Fruit fly (Drosophila melanogaster) whole organism, pupa: ENCODE data around the gene CG8507.

Source experiments
- CG10348 ChIP-seq: fragments of 200-800 bp; sonication (Bioruptor generic); IDR thresholded peaks from 2 replicates; pipeline ENCODE4 v1.3.6; 2022; ENCODE audit warnings: missing biosample characterization, missing genetic modification characterization
- CG12605 ChIP-seq: fragments of 200-800 bp; sonication (Bioruptor generic); IDR thresholded peaks from 2 replicates; pipeline ENCODE4 v1.3.6; 2022; ENCODE audit warnings: missing biosample characterization, missing genetic modification characterization
- CG13204 ChIP-seq: fragments of 200-800 bp; sonication (Bioruptor generic); optimal IDR thresholded peaks from 2 replicates; lab custom pipeline; 2018; ENCODE audit warnings: missing biosample characterization, mild to moderate bottlenecking, missing genetic modification characterization, moderate library complexity
- CG14655 ChIP-seq: fragments of 200-800 bp; sonication (Bioruptor generic); optimal IDR thresholded peaks from 3 replicates; lab custom pipeline; 2017; ENCODE audit warnings: mild to moderate bottlenecking, missing biosample characterization, missing genetic modification reagents, missing genetic modification characterization
- CG15710 ChIP-seq: fragments of 200-800 bp; sonication (Bioruptor generic); optimal IDR thresholded peaks from 2 replicates; lab custom pipeline; 2018; ENCODE audit warnings: missing biosample characterization, mild to moderate bottlenecking, missing genetic modification characterization, moderate library complexity
- CG17806 ChIP-seq: fragments of 200-800 bp; sonication (Bioruptor generic); optimal IDR thresholded peaks from 2 replicates; lab custom pipeline; 2018; ENCODE audit warnings: missing biosample characterization, mild to moderate bottlenecking, missing genetic modification characterization, moderate library complexity
- CG32121 ChIP-seq: fragments of 200-800 bp; sonication (Bioruptor generic); IDR thresholded peaks from 2 replicates; pipeline ENCODE4 v1.3.6; 2022; ENCODE audit warnings: missing biosample characterization, missing genetic modification characterization
- CG34367 ChIP-seq: fragments of 200-800 bp; sonication (Bioruptor generic); optimal IDR thresholded peaks from 2 replicates; lab custom pipeline; 2018; ENCODE audit warnings: missing biosample characterization, mild to moderate bottlenecking, missing genetic modification characterization
- CG4496 ChIP-seq: fragments of 200-800 bp; sonication (Bioruptor generic); IDR thresholded peaks from 3 replicates; pipeline ENCODE4 v1.3.6; 2022; ENCODE audit warnings: missing biosample characterization, missing genetic modification characterization
- CG8159 ChIP-seq: fragments of 200-800 bp; sonication (Bioruptor generic); optimal IDR thresholded peaks from 3 replicates; lab custom pipeline; 2018; ENCODE audit warnings: missing biosample characterization, mild to moderate bottlenecking, missing genetic modification characterization, moderate library complexity
- CG8301 ChIP-seq: fragments of 200-800 bp; sonication (Bioruptor generic); optimal IDR thresholded peaks from 2 replicates; lab custom pipeline; 2018; ENCODE audit warnings: missing biosample characterization, mild to moderate bottlenecking, missing genetic modification characterization
- CG9948 ChIP-seq: fragments of 200-800 bp; sonication (Bioruptor generic); optimal IDR thresholded peaks from 2 replicates; lab custom pipeline; 2018; ENCODE audit warnings: missing biosample characterization, mild to moderate bottlenecking, missing genetic modification characterization, moderate library complexity
- D1 ChIP-seq: fragments of 200-800 bp; sonication (Bioruptor generic); optimal IDR thresholded peaks from 2 replicates; lab custom pipeline; 2018; ENCODE audit warnings: missing biosample characterization, mild to moderate bottlenecking, missing genetic modification characterization, moderate library complexity
- EcR ChIP-seq: fragments of 200-800 bp; sonication (Bioruptor generic); optimal IDR thresholded peaks from 3 replicates; lab custom pipeline; 2019; ENCODE audit warnings: missing biosample characterization, missing genetic modification characterization, mild to moderate bottlenecking, moderate library complexity, missing genetic modification reagents
- Ets98B ChIP-seq: fragments of 200-800 bp; sonication (Bioruptor generic); IDR thresholded peaks from 2 replicates; pipeline ENCODE4 v1.3.6; 2022; ENCODE audit warnings: missing biosample characterization, missing genetic modification characterization
- Pif1A ChIP-seq: fragments of 200-800 bp; sonication (Bioruptor generic); optimal IDR thresholded peaks from 3 replicates; lab custom pipeline; 2016; ENCODE audit warnings: missing biosample characterization, missing genetic modification characterization
- Pif1B ChIP-seq: fragments of 200-800 bp; sonication (Bioruptor generic); optimal IDR thresholded peaks from 3 replicates; lab custom pipeline; 2016; ENCODE audit warnings: missing biosample characterization, missing genetic modification characterization
- Snoo ChIP-seq: fragments of 200-800 bp; sonication (Bioruptor generic); optimal IDR thresholded peaks from 3 replicates; lab custom pipeline; 2017; ENCODE audit warnings: missing biosample characterization, mild to moderate bottlenecking, missing genetic modification characterization, inconsistent platforms
- fd96Ca ChIP-seq: fragments of 200-800 bp; sonication (Bioruptor generic); IDR thresholded peaks from 3 replicates; pipeline ENCODE4 v1.3.6; 2022; ENCODE audit warnings: missing biosample characterization, missing genetic modification characterization
- gl ChIP-seq: fragments of 200-800 bp; sonication (Bioruptor generic); optimal IDR thresholded peaks from 2 replicates; lab custom pipeline; 2018; ENCODE audit warnings: missing biosample characterization, mild to moderate bottlenecking, missing genetic modification characterization
- rn ChIP-seq: fragments of 200-800 bp; sonication (Bioruptor generic); IDR thresholded peaks from 2 replicates; pipeline ENCODE4 v1.3.6; 2022; ENCODE audit warnings: missing biosample characterization, missing genetic modification characterization

The CG8507 gene

DNA sequence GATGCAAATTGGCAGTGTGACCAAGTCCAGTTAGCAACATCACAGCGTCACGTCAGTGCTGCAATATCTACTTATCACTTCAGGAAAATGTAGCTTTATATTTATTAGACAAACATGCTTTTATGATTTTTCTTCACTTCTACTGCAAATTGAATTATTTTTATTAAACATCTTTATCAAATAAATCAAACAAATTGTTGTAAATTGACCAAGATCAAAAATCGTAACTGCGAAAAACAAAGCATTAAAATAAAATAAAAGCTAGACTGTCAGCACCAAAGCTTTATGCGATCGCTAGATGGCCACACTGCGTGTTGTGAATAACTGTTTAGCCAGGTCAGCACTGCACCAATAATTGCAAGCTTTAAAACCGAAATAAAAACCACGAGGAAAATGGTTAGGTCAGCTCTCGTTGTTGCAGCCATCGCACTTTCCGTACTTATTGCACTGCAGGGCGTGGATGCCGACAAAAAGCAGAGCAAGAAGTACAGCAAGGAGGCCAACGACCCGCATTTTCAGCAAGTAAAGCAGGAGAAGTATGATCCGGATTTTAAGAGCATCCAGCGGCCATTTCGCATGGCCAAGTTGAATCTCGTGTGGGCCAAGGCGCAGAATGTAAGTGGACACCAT lies at the start of gene CG8507, which contains the start of gene CG12945:
Gene CG8507, plus strand, starts transcription at position 307 of the 630 bp plus-strand sequence.
Gene CG12945, minus strand, starts transcription at position 45 of the 630 bp plus-strand sequence.
- no peak for TF ChIP-seq rn (GFP tag; lab: Robert Waterston, UW)
- peak; percentile 52 for TF ChIP-seq CG15710
- no peak for TF ChIP-seq CG14655 (GFP tag; lab: Kevin White, UChicago)
- TF ChIP-seq CG17806 (tag; lab: Kevin White, UChicago): peak; percentile 11
- peak; percentile 91 for TF ChIP-seq EcR (GFP tag; lab: Kevin White, UChicago)
- TF ChIP-seq CG4496 (GFP tag; lab: Robert Waterston, UW): no peak
- no peak for TF ChIP-seq CG13204 (GFP tag; lab: Kevin White, UChicago)
- no peak for TF ChIP-seq D1 (tag; lab: Kevin White, UChicago)
- TF ChIP-seq CG32121 (GFP tag; lab: Robert Waterston, UW): no peak
- no peak for TF ChIP-seq CG10348 (GFP tag; lab: Robert Waterston, UW)
- peak; percentile 25 for TF ChIP-seq Snoo (tag; lab: Kevin White, UChicago)
- peak; percentile 61 for TF ChIP-seq CG8159 (tag; lab: Kevin White, UChicago)
- peak; percentile 29 for TF ChIP-seq CG9948 (tag; lab: Kevin White, UChicago)
- TF ChIP-seq Ets98B: no peak
- TF ChIP-seq CG8301: peak; percentile 28
- TF ChIP-seq Pif1B (GFP tag; lab: Kevin White, UChicago): no peak
- TF ChIP-seq gl (tag; lab: Kevin White, UChicago): no peak
- TF ChIP-seq Pif1A (GFP tag; lab: Kevin White, UChicago): no peak
- TF ChIP-seq CG12605 (GFP tag; lab: Robert Waterston, UW): no peak
- peak; percentile 6 for TF ChIP-seq CG34367 (tag; lab: Kevin White, UChicago)
- TF ChIP-seq fd96Ca (GFP tag; lab: Robert Waterston, UW): no peak

DNA sequence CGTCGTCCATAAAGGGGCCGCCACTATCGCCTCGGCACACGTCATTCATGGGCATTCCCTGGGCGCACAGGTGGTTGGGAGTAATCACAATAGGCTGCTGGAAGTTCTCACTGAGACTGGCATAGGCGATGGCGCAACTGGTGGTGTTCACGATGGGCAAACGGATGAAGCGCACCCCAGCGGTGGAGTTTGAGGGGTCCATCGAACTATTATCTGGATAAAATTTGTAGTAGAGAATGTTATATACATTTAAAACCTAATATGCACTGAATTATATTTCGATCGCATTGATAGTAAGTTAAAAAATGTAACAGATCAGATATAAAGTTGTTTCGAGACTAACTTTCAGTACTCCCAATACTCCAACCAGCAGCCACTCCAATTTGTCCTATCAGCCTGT lies 48.1 kb upstream of the CG8507 start, which contains the start of gene CG31415:
Gene CG31415, plus strand, starts transcription at position 301 of the 400 bp plus-strand sequence.
- no peak for TF ChIP-seq Pif1A (GFP tag; lab: Kevin White, UChicago)
- TF ChIP-seq CG13204 (GFP tag; lab: Kevin White, UChicago): no peak
- TF ChIP-seq CG32121 (GFP tag; lab: Robert Waterston, UW): no peak
- no peak for TF ChIP-seq fd96Ca (GFP tag; lab: Robert Waterston, UW)
- no peak for TF ChIP-seq CG8159 (tag; lab: Kevin White, UChicago)
- no peak for TF ChIP-seq CG8301
- no peak for TF ChIP-seq CG15710
- TF ChIP-seq CG12605 (GFP tag; lab: Robert Waterston, UW): no peak
- no peak for TF ChIP-seq Ets98B
- no peak for TF ChIP-seq rn (GFP tag; lab: Robert Waterston, UW)
- TF ChIP-seq Pif1B (GFP tag; lab: Kevin White, UChicago): no peak
- no peak for TF ChIP-seq D1 (tag; lab: Kevin White, UChicago)
- TF ChIP-seq CG9948 (tag; lab: Kevin White, UChicago): no peak
- TF ChIP-seq CG10348 (GFP tag; lab: Robert Waterston, UW): no peak
- no peak for TF ChIP-seq CG14655 (GFP tag; lab: Kevin White, UChicago)
- no peak for TF ChIP-seq CG4496 (GFP tag; lab: Robert Waterston, UW)
- TF ChIP-seq CG17806 (tag; lab: Kevin White, UChicago): no peak
- no peak for TF ChIP-seq CG34367 (tag; lab: Kevin White, UChicago)
- TF ChIP-seq EcR (GFP tag; lab: Kevin White, UChicago): no peak
- no peak for TF ChIP-seq gl (tag; lab: Kevin White, UChicago)

DNA sequence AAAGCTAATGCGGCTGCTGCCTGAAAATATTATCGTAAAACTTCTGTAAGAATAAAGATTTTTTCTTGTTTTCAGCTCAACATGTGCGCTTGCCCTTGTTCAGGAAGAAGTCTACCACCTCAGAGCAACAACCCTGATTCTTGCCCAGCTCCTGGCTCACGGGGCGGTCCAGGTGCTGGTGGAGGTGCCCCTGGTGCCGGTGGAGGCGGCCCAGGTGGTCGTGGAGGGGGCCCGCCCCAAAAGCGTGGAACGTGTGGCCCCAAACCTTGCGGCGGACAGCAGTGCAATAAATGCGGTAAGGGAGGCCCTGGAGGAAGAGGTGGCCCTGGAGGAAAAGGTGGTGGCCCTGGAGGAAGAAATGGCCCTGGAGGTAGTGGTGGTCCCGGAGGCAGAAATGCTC lies 47.3 kb upstream of the CG8507 start:
- TF ChIP-seq CG12605 (GFP tag; lab: Robert Waterston, UW) (no peak), CG15710 (no peak), rn (GFP tag; lab: Robert Waterston, UW) (no peak), D1 (tag; lab: Kevin White, UChicago) (no peak), CG8159 (tag; lab: Kevin White, UChicago) (no peak), Pif1B (GFP tag; lab: Kevin White, UChicago) (no peak), fd96Ca (GFP tag; lab: Robert Waterston, UW) (no peak), Snoo (tag; lab: Kevin White, UChicago) (no peak), CG9948 (tag; lab: Kevin White, UChicago) (no peak), CG10348 (GFP tag; lab: Robert Waterston, UW) (no peak)
- TF ChIP-seq, all 21 proteins: peak for 0

DNA sequence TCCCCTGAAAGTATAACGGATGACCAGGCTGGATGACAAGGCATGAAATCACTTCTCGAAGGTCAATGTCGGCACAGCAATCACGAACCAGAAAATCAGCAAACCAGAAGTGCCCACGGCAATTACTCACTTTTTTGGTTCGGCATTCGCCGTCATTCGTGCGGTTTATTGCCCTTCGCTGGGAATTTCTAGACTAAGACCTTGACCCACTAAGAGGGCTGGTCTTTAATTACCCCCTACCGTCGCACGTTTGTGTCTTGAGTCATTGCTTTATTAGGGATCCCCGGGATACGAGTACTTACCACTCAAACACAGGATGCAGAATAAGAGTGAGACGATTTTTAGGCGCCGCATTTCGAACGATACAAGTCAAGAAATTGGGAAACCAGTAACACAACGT lies 45.8 kb upstream of the CG8507 start:
- TF ChIP-seq Snoo (tag; lab: Kevin White, UChicago): no peak
- TF ChIP-seq CG12605 (GFP tag; lab: Robert Waterston, UW): no peak
- no peak for TF ChIP-seq CG8301
- peak; percentile 76 for TF ChIP-seq EcR (GFP tag; lab: Kevin White, UChicago)
- TF ChIP-seq CG14655 (GFP tag; lab: Kevin White, UChicago): no peak
- TF ChIP-seq rn (GFP tag; lab: Robert Waterston, UW): no peak

DNA sequence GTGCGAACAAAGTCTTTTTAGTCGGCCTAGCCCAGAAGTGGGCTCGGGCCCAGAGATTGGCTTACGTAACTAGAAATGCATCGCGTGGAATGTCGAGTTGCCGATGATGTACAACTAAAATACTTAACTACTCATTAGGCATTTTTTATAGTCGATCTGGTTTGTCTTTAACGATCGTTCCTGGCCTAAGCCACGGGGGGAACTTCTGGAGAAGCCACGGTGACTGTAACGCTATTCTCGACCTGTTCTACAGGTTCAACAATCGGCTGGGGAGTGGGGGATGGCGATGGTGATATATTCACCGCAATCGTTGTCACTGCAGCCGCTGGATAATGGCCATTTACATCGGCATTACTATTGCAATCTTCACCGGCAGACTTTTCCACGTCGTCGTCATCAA lies 45.0 kb upstream of the CG8507 start, which contains the start of gene CG34409:
Gene CG34409, minus strand, starts transcription at position 101 of the 400 bp plus-strand sequence.
- no peak for TF ChIP-seq CG4496 (GFP tag; lab: Robert Waterston, UW)
- TF ChIP-seq CG32121 (GFP tag; lab: Robert Waterston, UW): no peak
- no peak for TF ChIP-seq Ets98B
- TF ChIP-seq EcR (GFP tag; lab: Kevin White, UChicago): peak; percentile 9
- no peak for TF ChIP-seq fd96Ca (GFP tag; lab: Robert Waterston, UW)
- TF ChIP-seq CG34367 (tag; lab: Kevin White, UChicago): no peak
